Fruit fly (Drosophila melanogaster) ovary, adult (tissue): ENCODE data around the gene CG12520.

Experiments
- CG17801 ChIP-seq: fragments of 200-800 bp; optimal IDR thresholded peaks from 2 replicates; lab custom pipeline; 2019; ENCODE audit warnings: missing biosample characterization, mild to moderate bottlenecking, missing genetic modification characterization, moderate library complexity; ENCODE audit not compliant: partially characterized antibody

Gene CG12520

dm6 chr3L:12902579-12903228 is at the start of gene CG12520:
Gene CG12520, minus strand, starts transcription at chr3L:12902737.
- TF ChIP-seq CG17801 (GFP tag; lab: Kevin White, UChicago): no peak

dm6 chr3L:12949386-12949785 is 46.8 kb upstream of the CG12520 start:
- TF ChIP-seq CG17801 (GFP tag; lab: Kevin White, UChicago): no peak

- TF ChIP-seq CG17801 (GFP tag; lab: Kevin White, UChicago): no peak
Measured at dm6 chr3L:12915431-12915830, 12.9 kb upstream of the CG12520 start.

- peak; percentile 90 for TF ChIP-seq CG17801 (GFP tag; lab: Kevin White, UChicago)
Measured at dm6 chr3L:12913609-12914266, 11.2 kb upstream of the CG12520 start, which contains the start of gene CG32115. Gene CG32115, minus strand, starts transcription at chr3L:12913646.

dm6 chr3L:12903611-12904010 is 1.1 kb upstream of the CG12520 start, which contains the start of gene CG32117:
Gene CG32117, minus strand, starts transcription at chr3L:12903711.
- no peak for TF ChIP-seq CG17801 (GFP tag; lab: Kevin White, UChicago)

dm6 chr3L:12892485-12893173 is 9.9 kb downstream of the CG12520 start, which contains the start of gene CG14118:
Gene CG14118, plus strand, starts transcription at chr3L:12892658.
- no peak for TF ChIP-seq CG17801 (GFP tag; lab: Kevin White, UChicago)

dm6 chr3L:12889353-12889820 is 13.2 kb downstream of the CG12520 start, which contains the start of gene CG43894:
Gene CG43894, plus strand, starts transcription at chr3L:12889770.
- no peak for TF ChIP-seq CG17801 (GFP tag; lab: Kevin White, UChicago)

dm6 chr3L:12884680-12885079 is 17.9 kb downstream of the CG12520 start, which contains the start of gene CG14120:
Gene CG14120, plus strand, starts transcription at chr3L:12885039.
- TF ChIP-seq CG17801 (GFP tag; lab: Kevin White, UChicago): no peak

dm6 chr3L:12874211-12874610 is 28.3 kb downstream of the CG12520 start:
- no peak for TF ChIP-seq CG17801 (GFP tag; lab: Kevin White, UChicago)

- no peak for TF ChIP-seq CG17801 (GFP tag; lab: Kevin White, UChicago)
Measured at dm6 chr3L:12867956-12868443, 34.5 kb downstream of the CG12520 start.

dm6 chr3L:12864472-12864871 is 38.1 kb downstream of the CG12520 start:
- TF ChIP-seq CG17801 (GFP tag; lab: Kevin White, UChicago): no peak

- TF ChIP-seq CG17801 (GFP tag; lab: Kevin White, UChicago): no peak
Measured at dm6 chr3L:12862820-12863219, 39.7 kb downstream of the CG12520 start, which contains the start of gene CG10943. Gene CG10943, minus strand, starts transcription at chr3L:12862920.

dm6 chr3L:12861255-12861899 is 41.2 kb downstream of the CG12520 start, which contains the start of gene CG32107:
Gene CG32107, minus strand, starts transcription at chr3L:12861305.
- no peak for TF ChIP-seq CG17801 (GFP tag; lab: Kevin White, UChicago)

dm6 chr3L:12857553-12858122 is 44.9 kb downstream of the CG12520 start:
- TF ChIP-seq CG17801 (GFP tag; lab: Kevin White, UChicago): no peak
